Fruit fly (Drosophila melanogaster): ENCODE results near the gene CG31869.

The CG31869 gene

DNA sequence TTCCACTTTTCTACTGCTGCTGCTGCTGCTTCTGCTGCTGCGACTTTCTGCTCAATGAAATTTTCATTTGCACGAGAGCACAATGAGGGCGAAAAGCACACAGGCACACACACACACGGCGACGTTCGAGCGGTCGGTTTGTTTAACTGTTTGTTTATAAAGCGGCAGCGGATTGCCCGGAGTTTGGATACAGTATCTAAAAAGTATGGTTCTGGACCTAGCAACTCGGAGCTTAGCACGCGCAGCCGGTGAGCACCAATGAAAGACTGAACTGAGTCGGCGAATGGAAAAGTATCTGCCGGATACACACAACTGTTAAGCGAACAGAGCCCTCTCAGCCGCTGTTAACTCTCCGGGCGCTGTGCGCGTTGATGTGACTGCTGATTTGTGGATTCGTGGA lies 44.9 kb downstream of the CG31869 start, which contains the start of gene CG17124 (continued):
- TF ChIP-seq Rfx (GFP tag; IDR thresholded peaks at IDR 0.05): peak; percentile 51; the same call in 1 of the 2 replicates
- peak; percentile 71 for TF ChIP-seq HLHmδ (GFP tag; optimal IDR thresholded peaks at IDR 0.05)
- peak; percentile 41 for TF ChIP-seq CG17385 (GFP tag; optimal IDR thresholded peaks at IDR 0.05)
- TF ChIP-seq chm (GFP tag; IDR thresholded peaks at IDR 0.05): peak; percentile 70; the same call in 1 of the 2 replicates
- TF ChIP-seq onecut (GFP tag; IDR thresholded peaks at IDR 0.05): peak; percentile 59
- peak; percentile 10 for TF ChIP-seq Fer3 (tag; optimal IDR thresholded peaks at IDR 0.05)
- TF ChIP-seq dmrt99B (tag; optimal IDR thresholded peaks at IDR 0.05): peak; percentile 46
- TF ChIP-seq caup (GFP tag; optimal IDR thresholded peaks at IDR 0.05; ENCODE audit: severe bottlenecking): peak; percentile 60
- TF ChIP-seq grau (tag; optimal IDR thresholded peaks at IDR 0.05): peak; percentile 23
- TF ChIP-seq MTF-1 (GFP tag; optimal IDR thresholded peaks at IDR 0.05; ENCODE audit: borderline replicate concordance): peak; percentile 64
- 0 out of 2 replicates have a peak, but pooled peaks have one; percentile 31 for TF ChIP-seq gsb (GFP tag; IDR thresholded peaks at IDR 0.05)
- peak; percentile 69 for TF ChIP-seq Nf-YC (tag; optimal IDR thresholded peaks at IDR 0.05)
- peak; percentile 39 for TF ChIP-seq CG3163 (GFP tag; optimal IDR thresholded peaks at IDR 0.05)
- peak; percentile 15 for TF ChIP-seq sug (tag; optimal IDR thresholded peaks at IDR 0.05)
- peak; percentile 23; the same call in 1 of the 2 replicates for TF ChIP-seq slbo (GFP tag; IDR thresholded peaks at IDR 0.05)
- peak; percentile 22 for TF ChIP-seq Mad (GFP tag; optimal IDR thresholded peaks at IDR 0.05)
- peak; percentile 43 for TF ChIP-seq Meics (GFP tag; optimal IDR thresholded peaks at IDR 0.05)
- peak; percentile 7 for TF ChIP-seq YL-1 (GFP tag; optimal IDR thresholded peaks at IDR 0.05)
- no peak for TF ChIP-seq CG18476 (GFP tag; optimal IDR thresholded peaks at IDR 0.05)
- TF ChIP-seq CG6765 (GFP tag; optimal IDR thresholded peaks at IDR 0.05): peak; percentile 74
- peak in 1 of 2 experiments; percentile 54 for TF ChIP-seq Eip74EF (GFP tag; optimal IDR thresholded peaks at IDR 0.05)
- TF ChIP-seq CG32767 (GFP tag; IDR thresholded peaks at IDR 0.05): peak; percentile 64; the same call in 1 of the 2 replicates
- TF ChIP-seq CG10959 (GFP tag; IDR thresholded peaks at IDR 0.05): no peak
- no peak for TF ChIP-seq wor (GFP tag; IDR thresholded peaks at IDR 0.05)
- peak; percentile 26 for TF ChIP-seq CG6683 (GFP tag; optimal IDR thresholded peaks at IDR 0.05)
- TF ChIP-seq CrebB (tag; optimal IDR thresholded peaks at IDR 0.05): peak; percentile 30
- 0 out of 2 replicates have a peak, but pooled peaks have one; percentile 51 for TF ChIP-seq CG5953 (GFP tag; IDR thresholded peaks at IDR 0.05)
- TF ChIP-seq ftz-f1 (GFP tag; optimal IDR thresholded peaks at IDR 0.05): peak; percentile 67

DNA sequence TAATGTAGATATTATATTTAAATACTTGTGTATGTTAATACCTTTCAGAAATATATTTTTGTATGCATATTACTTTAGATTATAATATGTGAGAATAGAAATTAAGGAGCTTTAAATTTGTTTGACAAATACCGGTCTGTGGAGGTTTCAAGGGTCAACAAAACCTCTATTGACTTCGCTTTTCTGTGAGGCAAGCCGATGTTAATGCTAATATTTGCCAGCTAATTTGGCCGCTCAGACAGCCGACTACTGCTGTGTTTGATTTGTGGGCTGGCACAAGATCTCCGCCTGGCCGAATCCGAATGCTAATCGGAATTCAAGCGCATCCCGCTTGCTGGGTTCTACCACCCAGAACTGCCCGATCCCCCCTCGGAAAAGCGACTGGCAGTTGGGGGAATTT lies 46.3 kb downstream of the CG31869 start:
- no peak for TF ChIP-seq Bdp1 (GFP tag; optimal IDR thresholded peaks at IDR 0.05)
- TF ChIP-seq trem (tag; optimal IDR thresholded peaks at IDR 0.05): no peak
- no peak for TF ChIP-seq CG8089 (GFP tag; optimal IDR thresholded peaks at IDR 0.05)
- TF ChIP-seq pho (GFP tag; optimal IDR thresholded peaks at IDR 0.05): no peak
- no peak for TF ChIP-seq slou (GFP tag; optimal IDR thresholded peaks at IDR 0.05)
- no peak for TF ChIP-seq CG16779 (GFP tag; IDR thresholded peaks at IDR 0.05)
- TF ChIP-seq hbn (GFP tag; IDR thresholded peaks at IDR 0.05; ENCODE audit: partially characterized antibody): no peak
- TF ChIP-seq pan (optimal IDR thresholded peaks at IDR 0.05): no peak
- peak in 1 of 2 experiments; percentile 27 for TF ChIP-seq pan (GFP tag; optimal IDR thresholded peaks at IDR 0.05 in 1 of 2, IDR thresholded peaks at IDR 0.05 in 1 of 2)
- no peak for TF ChIP-seq h (optimal IDR thresholded peaks at IDR 0.05)
- no peak for TF ChIP-seq CG1602 (GFP tag; optimal IDR thresholded peaks at IDR 0.05)
- TF ChIP-seq maf-S (GFP tag; optimal IDR thresholded peaks at IDR 0.05): no peak
- no peak for TF ChIP-seq CG1233 (GFP tag; optimal IDR thresholded peaks at IDR 0.05)
- TF ChIP-seq CG10959 (GFP tag; IDR thresholded peaks at IDR 0.05): no peak
- no peak for TF ChIP-seq bigmax (GFP tag; optimal IDR thresholded peaks at IDR 0.05)
- TF ChIP-seq knrl (GFP tag; IDR thresholded peaks at IDR 0.05; ENCODE audit: partially characterized antibody): no peak
- TF ChIP-seq CG10979 (tag; optimal IDR thresholded peaks at IDR 0.05): no peak
- TF ChIP-seq nom (GFP tag; optimal IDR thresholded peaks at IDR 0.05): no peak
- no peak for TF ChIP-seq CG15011 (GFP tag; optimal IDR thresholded peaks at IDR 0.05)
- TF ChIP-seq HLH4C (GFP tag; IDR thresholded peaks at IDR 0.05; ENCODE audit: partially characterized antibody): no peak
- TF ChIP-seq CG14965 (GFP tag; optimal IDR thresholded peaks at IDR 0.05; ENCODE audit: borderline replicate concordance): no peak
- peak; percentile 7 for TF ChIP-seq CG7839 (tag; optimal IDR thresholded peaks at IDR 0.05)
- no peak for TF ChIP-seq CG10462 (GFP tag; optimal IDR thresholded peaks at IDR 0.05)
- TF ChIP-seq Vsx1 (GFP tag; optimal IDR thresholded peaks at IDR 0.05): peak; percentile 50
